Worm (Caenorhabditis elegans): ENCODE results near the gene atp-2.

Gene atp-2

DNA sequence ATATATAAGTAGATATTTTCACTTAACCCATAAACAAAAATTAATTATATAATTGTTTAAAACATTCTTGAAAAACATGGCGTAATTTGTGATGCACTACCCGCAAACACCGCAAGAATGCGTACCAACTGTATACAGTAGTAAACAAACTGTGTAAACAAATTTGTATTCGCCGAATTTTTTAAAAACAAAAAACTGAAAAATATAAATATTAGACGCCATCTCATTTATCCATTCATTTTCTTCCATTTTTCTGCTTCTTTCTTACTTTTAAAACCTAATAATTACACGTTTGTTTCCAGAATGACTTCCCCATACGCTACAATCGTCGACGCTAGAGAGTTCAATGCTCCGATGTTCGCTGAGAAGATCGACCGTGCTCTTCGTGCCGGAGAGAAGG, 2.9 kb upstream of the atp-2 start, which contains the start of gene nex-1:
TSS of gene nex-1 (plus strand) at position 301 of the 400 bp plus-strand sequence.
- no peak for TF ChIP-seq lin-14 (GFP tag; optimal IDR thresholded peaks at IDR 0.05)
- TF ChIP-seq hlh-4 (tag; optimal IDR thresholded peaks at IDR 0.05), result no peak
- no peak for TF ChIP-seq efl-1 (optimal IDR thresholded peaks at IDR 0.05)
- TF ChIP-seq efl-1 (GFP tag; optimal IDR thresholded peaks at IDR 0.05 in 1 of 2), result no peak
- TF ChIP-seq lsy-2 (tag; optimal IDR thresholded peaks at IDR 0.05), result peak in 1 of 2 experiments; percentile 7
- TF ChIP-seq pag-3 (tag; optimal IDR thresholded peaks at IDR 0.05; ENCODE audit: borderline replicate concordance, insufficient read depth), result no peak
- TF ChIP-seq nhr-85 (tag), result peak; percentile 50
- TF ChIP-seq skn-1 (tag; optimal IDR thresholded peaks at IDR 0.05), result no peak
- TF ChIP-seq ces-1 (GFP tag; optimal IDR thresholded peaks at IDR 0.05), result no peak

DNA sequence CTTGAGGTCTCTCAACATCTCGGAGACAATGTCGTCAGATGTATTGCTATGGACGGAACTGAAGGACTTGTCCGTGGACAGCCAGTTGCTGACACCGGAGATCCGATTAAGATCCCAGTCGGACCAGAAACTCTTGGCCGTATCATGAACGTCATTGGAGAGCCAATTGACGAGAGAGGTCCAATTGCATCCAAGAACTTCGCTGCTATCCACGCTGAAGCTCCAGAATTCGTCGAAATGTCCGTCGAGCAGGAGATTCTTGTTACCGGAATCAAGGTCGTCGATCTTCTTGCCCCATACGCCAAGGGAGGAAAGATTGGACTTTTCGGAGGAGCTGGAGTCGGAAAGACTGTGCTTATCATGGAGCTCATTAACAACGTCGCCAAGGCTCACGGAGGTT, 622 bp downstream of the atp-2 start:
- no peak for TF ChIP-seq dpl-1 (GFP tag; optimal IDR thresholded peaks at IDR 0.05)
- TF ChIP-seq efl-1 (optimal IDR thresholded peaks at IDR 0.05), result no peak
- TF ChIP-seq efl-1 (GFP tag; optimal IDR thresholded peaks at IDR 0.05 in 1 of 2), result peak in 1 of 2 experiments; percentile 90
- TF ChIP-seq mep-1 (tag; optimal IDR thresholded peaks at IDR 0.05), result no peak
- peak; percentile 20 for TF ChIP-seq ama-1 (optimal IDR thresholded peaks at IDR 0.05)

DNA sequence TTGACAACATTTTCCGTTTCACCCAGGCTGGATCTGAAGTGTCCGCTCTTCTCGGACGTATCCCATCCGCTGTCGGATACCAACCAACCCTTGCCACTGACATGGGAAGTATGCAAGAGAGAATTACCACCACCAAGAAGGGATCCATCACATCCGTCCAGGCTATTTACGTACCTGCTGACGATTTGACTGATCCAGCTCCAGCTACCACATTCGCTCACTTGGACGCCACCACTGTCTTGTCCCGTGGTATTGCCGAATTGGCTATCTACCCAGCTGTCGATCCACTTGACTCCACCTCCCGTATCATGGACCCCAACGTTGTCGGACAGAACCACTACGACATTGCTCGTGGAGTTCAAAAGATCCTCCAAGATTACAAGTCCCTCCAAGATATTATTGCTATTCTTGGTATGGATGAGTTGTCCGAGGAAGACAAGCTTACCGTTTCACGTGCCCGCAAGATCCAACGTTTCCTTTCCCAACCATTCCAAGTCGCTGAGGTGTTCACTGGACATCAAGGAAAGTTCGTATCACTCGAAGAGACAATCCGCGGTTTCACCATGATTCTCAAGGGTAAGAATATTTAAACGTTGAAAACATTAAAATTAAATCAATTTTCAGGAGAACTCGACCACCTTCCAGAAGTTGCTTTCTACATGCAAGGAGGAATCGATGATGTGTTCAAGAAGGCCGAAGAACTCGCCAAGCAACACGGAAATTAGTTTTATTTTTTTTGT, 1.5 kb downstream of the atp-2 start:
- TF ChIP-seq blmp-1 (tag; optimal IDR thresholded peaks at IDR 0.05) (no peak), nhr-84 (tag; optimal IDR thresholded peaks at IDR 0.05) (no peak), lin-35 (GFP tag; optimal IDR thresholded peaks at IDR 0.05) (no peak), nhr-85 (tag) (peak; percentile 59), ets-5 (GFP tag; IDR thresholded peaks at IDR 0.05) (no peak), mef-2 (tag; optimal IDR thresholded peaks at IDR 0.05) (no peak), pqm-1 (tag; optimal IDR thresholded peaks at IDR 0.05) (no peak), nhr-28 (tag; optimal IDR thresholded peaks at IDR 0.05) (no peak), sptf-1 (tag; optimal IDR thresholded peaks at IDR 0.05) (no peak), lin-13 (GFP tag; optimal IDR thresholded peaks at IDR 0.05) (no peak), C16A3.4 (tag; optimal IDR thresholded peaks at IDR 0.05) (no peak), ceh-8 (GFP tag; optimal IDR thresholded peaks at IDR 0.05) (no peak), nhr-47 (tag; optimal IDR thresholded peaks at IDR 0.05) (no peak), xbp-1 (tag; optimal IDR thresholded peaks at IDR 0.05) (no peak), nhr-19 (GFP tag; conservative IDR thresholded peaks at IDR 0.05) (no peak; the same call in 1 of the 2 replicates), dsc-1 (tag; optimal IDR thresholded peaks at IDR 0.05) (no peak), egl-13 (tag; optimal IDR thresholded peaks at IDR 0.05) (no peak), egl-27 (tag; optimal IDR thresholded peaks at IDR 0.05) (no peak), ceh-63 (GFP tag; optimal IDR thresholded peaks at IDR 0.05) (no peak), grh-1 (GFP tag; IDR thresholded peaks at IDR 0.05) (no peak), tbx-2 (tag; optimal IDR thresholded peaks at IDR 0.05) (no peak), nhr-90 (tag; optimal IDR thresholded peaks at IDR 0.05; ENCODE audit: poor library complexity) (no peak), nhr-11 (tag; optimal IDR thresholded peaks at IDR 0.05) (no peak), skn-1 (tag; optimal IDR thresholded peaks at IDR 0.05) (no peak), nhr-76 (tag; optimal IDR thresholded peaks at IDR 0.05) (peak; percentile 33), swsn-7 (tag; optimal IDR thresholded peaks at IDR 0.05) (no peak), unc-130 (tag; optimal IDR thresholded peaks at IDR 0.05) (no peak), isw-1 (GFP tag; IDR thresholded peaks at IDR 0.05) (no peak), hpl-2 (GFP tag; optimal IDR thresholded peaks at IDR 0.05) (no peak), tlp-1 (tag; optimal IDR thresholded peaks at IDR 0.05) (no peak), lsy-2 (tag; optimal IDR thresholded peaks at IDR 0.05) (no peak), efl-1 (optimal IDR thresholded peaks at IDR 0.05) (no peak), efl-1 (GFP tag; optimal IDR thresholded peaks at IDR 0.05 in 1 of 2) (peak in 1 of 2 experiments; percentile 90), lin-14 (GFP tag; optimal IDR thresholded peaks at IDR 0.05) (no peak), aly-2 (tag; optimal IDR thresholded peaks at IDR 0.05) (no peak), alr-1 (tag; optimal IDR thresholded peaks at IDR 0.05; ENCODE audit: borderline replicate concordance) (peak; percentile 94)
